Fruit fly (Drosophila melanogaster): ENCODE data around the gene eIF3e.

The eIF3e gene

dm6 chr3L:16805806-16806719 lies 19.3 kb upstream of the eIF3e start (continued):
- TF ChIP-seq nerfin-1 (tag; optimal IDR thresholded peaks at IDR 0.05) (no peak), CG15479 (GFP tag; optimal IDR thresholded peaks at IDR 0.05) (no peak), CG9932 (GFP tag; IDR thresholded peaks at IDR 0.05) (peak; percentile 26; the same call in 1 of the 2 replicates), amos (GFP tag; IDR thresholded peaks at IDR 0.05; ENCODE audit: partially characterized antibody) (no peak; the same call in 1 of the 2 replicates), usp (GFP tag; optimal IDR thresholded peaks at IDR 0.05) (no peak), CG4707 (GFP tag; optimal IDR thresholded peaks at IDR 0.05) (no peak), sob (GFP tag; IDR thresholded peaks at IDR 0.05) (no peak), CG31441 (GFP tag; IDR thresholded peaks at IDR 0.05) (peak; percentile 21; the same call in 1 of the 2 replicates), bcd (GFP tag; optimal IDR thresholded peaks at IDR 0.05) (peak; percentile 44), pan (optimal IDR thresholded peaks at IDR 0.05) (no peak), pan (GFP tag; optimal IDR thresholded peaks at IDR 0.05 in 1 of 2, IDR thresholded peaks at IDR 0.05 in 1 of 2) (no peak), Hey (tag; optimal IDR thresholded peaks at IDR 0.05) (no peak), Dip2 (GFP tag; IDR thresholded peaks at IDR 0.05) (no peak), Dref (GFP tag; IDR thresholded peaks at IDR 0.05) (no peak), slp2 (GFP tag; optimal IDR thresholded peaks at IDR 0.05) (peak; percentile 29), Sox102F (GFP tag; optimal IDR thresholded peaks at IDR 0.05) (peak; percentile 47), CG14441 (GFP tag; IDR thresholded peaks at IDR 0.05) (peak; percentile 31; the same call in 1 of the 2 replicates), sens-2 (GFP tag; IDR thresholded peaks at IDR 0.05) (no peak), CG2712 (tag; optimal IDR thresholded peaks at IDR 0.05) (peak; percentile 67), CG14860 (GFP tag; IDR thresholded peaks at IDR 0.05; ENCODE audit: partially characterized antibody) (no peak), wor (GFP tag; IDR thresholded peaks at IDR 0.05) (no peak), CrebB (tag; optimal IDR thresholded peaks at IDR 0.05) (no peak), disco-r (GFP tag; optimal IDR thresholded peaks at IDR 0.05) (peak; percentile 25), abd-A (tag; optimal IDR thresholded peaks at IDR 0.05) (peak; percentile 93), nerfin-2 (GFP tag; IDR thresholded peaks at IDR 0.05; ENCODE audit: partially characterized antibody) (no peak), cg (GFP tag; optimal IDR thresholded peaks at IDR 0.05) (peak; percentile 16), CG15073 (GFP tag; optimal IDR thresholded peaks at IDR 0.05) (no peak), lab (GFP tag; optimal IDR thresholded peaks at IDR 0.05) (peak; percentile 76), CG13624 (GFP tag; optimal IDR thresholded peaks at IDR 0.05) (peak; percentile 61), gce (GFP tag; IDR thresholded peaks at IDR 0.05) (no peak), CG10979 (tag; optimal IDR thresholded peaks at IDR 0.05) (peak; percentile 60), mld (GFP tag; IDR thresholded peaks at IDR 0.05; ENCODE audit: partially characterized antibody) (no peak), gsb (GFP tag; IDR thresholded peaks at IDR 0.05) (no peak), Mrtf (GFP tag; IDR thresholded peaks at IDR 0.05) (no peak), esg (GFP tag; conservative IDR thresholded peaks at IDR 0.05) (peak; percentile 36; the same call in 1 of the 2 replicates), tx (GFP tag; optimal IDR thresholded peaks at IDR 0.05) (no peak), chinmo (GFP tag; IDR thresholded peaks at IDR 0.05; ENCODE audit: partially characterized antibody) (peak; percentile 90; the same call in 3 of the 4 replicates), CG10959 (GFP tag; IDR thresholded peaks at IDR 0.05) (no peak), CG6854 (GFP tag; optimal IDR thresholded peaks at IDR 0.05) (peak; percentile 39), CG16779 (GFP tag; IDR thresholded peaks at IDR 0.05) (peak; percentile 39; the same call in 1 of the 2 replicates), Atf3 (GFP tag; optimal IDR thresholded peaks at IDR 0.05) (no peak), fd3F (GFP tag; optimal IDR thresholded peaks at IDR 0.05) (no peak), zfh1 (GFP tag; IDR thresholded peaks at IDR 0.05) (peak; percentile 44; the same call in 1 of the 3 replicates), CG6791 (GFP tag; IDR thresholded peaks at IDR 0.05; ENCODE audit: partially characterized antibody) (no peak), CG30403 (GFP tag; optimal IDR thresholded peaks at IDR 0.05) (peak; percentile 40), Bdp1 (GFP tag; optimal IDR thresholded peaks at IDR 0.05) (no peak), CG12104 (GFP tag; optimal IDR thresholded peaks at IDR 0.05) (peak; percentile 28), kni (GFP tag; optimal IDR thresholded peaks at IDR 0.05) (no peak), CG4424 (GFP tag; optimal IDR thresholded peaks at IDR 0.05) (peak; percentile 29)
